Worm (Caenorhabditis elegans) whole organism, L3 larva: ENCODE measurements around the gene cest-26.

Experiments
- R02D3.7 ChIP-seq: fragments of 150-350 bp; optimal IDR thresholded peaks from 2 replicates; lab custom pipeline; 2014; ENCODE audit warnings: missing biosample characterization, missing genetic modification characterization
- aly-2 ChIP-seq: fragments of 150-350 bp; optimal IDR thresholded peaks from 2 replicates; lab custom pipeline; 2014; ENCODE audit warnings: missing biosample characterization, missing genetic modification characterization
- ama-1 ChIP-seq: fragments of 150-350 bp; optimal IDR thresholded peaks from 2 replicates; lab custom pipeline; 2018
- ceh-16 ChIP-seq: sonication (generic microtip); optimal IDR thresholded peaks from 2 replicates; lab custom pipeline; 2017; ENCODE audit warnings: missing biosample characterization, missing genetic modification characterization
- ceh-28 ChIP-seq: fragments of 150-350 bp; optimal IDR thresholded peaks from 2 replicates; lab custom pipeline; 2014; ENCODE audit warnings: missing biosample characterization, missing genetic modification reagents, missing genetic modification characterization
- daf-12 ChIP-seq: fragments of 150-350 bp; optimal IDR thresholded peaks from 2 replicates; lab custom pipeline; 2014; ENCODE audit warnings: missing biosample characterization, missing genetic modification reagents, missing genetic modification characterization
- egl-27 ChIP-seq: sonication (generic microtip); optimal IDR thresholded peaks from 4 replicates; lab custom pipeline; 2017; ENCODE audit warnings: missing biosample characterization, missing genetic modification reagents, missing genetic modification characterization
- egl-5 ChIP-seq: fragments of 150-350 bp; optimal IDR thresholded peaks from 2 replicates; lab custom pipeline; 2017; ENCODE audit warnings: missing biosample characterization, missing genetic modification reagents, missing genetic modification characterization, inconsistent platforms
- elt-2 ChIP-seq: sonication (generic microtip); optimal IDR thresholded peaks from 2 replicates; lab custom pipeline; 2016; ENCODE audit warnings: missing genetic modification reagents, mild to moderate bottlenecking, missing genetic modification characterization, missing compliant biosample characterization
- eor-1 ChIP-seq, 2 experiments: fragments of 150-350 bp; optimal IDR thresholded peaks; 2 replicates each; lab custom pipeline; 2014 to 2018; ENCODE audit warnings: missing biosample characterization in 2 of 2, missing genetic modification characterization in 2 of 2
- fkh-10 ChIP-seq: sonication (generic microtip); optimal IDR thresholded peaks from 2 replicates; lab custom pipeline; 2017; ENCODE audit warnings: missing biosample characterization, missing genetic modification reagents, missing genetic modification characterization
- fkh-2 ChIP-seq: fragments of 150-350 bp; optimal IDR thresholded peaks from 2 replicates; lab custom pipeline; 2014; ENCODE audit warnings: missing biosample characterization, missing genetic modification reagents, missing genetic modification characterization
- hmg-11 ChIP-seq: sonication (generic microtip); optimal IDR thresholded peaks from 2 replicates; lab custom pipeline; 2016; ENCODE audit warnings: missing genetic modification characterization, missing compliant biosample characterization
- jun-1 ChIP-seq: fragments of 150-350 bp; optimal IDR thresholded peaks from 2 replicates; lab custom pipeline; 2014; ENCODE audit warnings: missing biosample characterization, missing genetic modification reagents, missing genetic modification characterization
- lin-15B ChIP-seq: fragments of 150-350 bp; optimal IDR thresholded peaks from 2 replicates; lab custom pipeline; 2014; ENCODE audit warnings: missing biosample characterization, missing genetic modification characterization
- lin-39 ChIP-seq: fragments of 150-350 bp; optimal IDR thresholded peaks from 2 replicates; lab custom pipeline; 2018; ENCODE audit warnings: missing biosample characterization, missing genetic modification reagents, missing genetic modification characterization
- mdl-1 ChIP-seq: fragments of 150-350 bp; optimal IDR thresholded peaks from 2 replicates; lab custom pipeline; 2014; ENCODE audit warnings: missing biosample characterization, missing genetic modification characterization
- mml-1 ChIP-seq: fragments of 150-350 bp; sonication (generic microtip); optimal IDR thresholded peaks from 3 replicates; lab custom pipeline; 2014; ENCODE audit warnings: missing biosample characterization, missing genetic modification characterization
- nfya-1 ChIP-seq: sonication (generic microtip); optimal IDR thresholded peaks from 2 replicates; lab custom pipeline; 2017; ENCODE audit warnings: missing genetic modification characterization, mild to moderate bottlenecking, missing compliant biosample characterization, antibody characterized with exemption, moderate library complexity; ENCODE audit not compliant: insufficient read depth
- nhr-11 ChIP-seq: fragments of 150-350 bp; optimal IDR thresholded peaks from 2 replicates; lab custom pipeline; 2014; ENCODE audit warnings: missing biosample characterization, missing genetic modification characterization
- nhr-23 ChIP-seq: fragments of 150-350 bp; optimal IDR thresholded peaks from 2 replicates; lab custom pipeline; 2014; ENCODE audit warnings: missing biosample characterization, missing genetic modification reagents, missing genetic modification characterization
- nhr-237 ChIP-seq: fragments of 150-350 bp; optimal IDR thresholded peaks from 2 replicates; lab custom pipeline; 2014; ENCODE audit warnings: missing biosample characterization, missing genetic modification characterization
- nhr-25 ChIP-seq: sonication (generic microtip); optimal IDR thresholded peaks from 2 replicates; lab custom pipeline; 2017; ENCODE audit warnings: missing biosample characterization, missing genetic modification characterization
- nhr-43 ChIP-seq: sonication (generic microtip); optimal IDR thresholded peaks from 2 replicates; lab custom pipeline; 2016; ENCODE audit warnings: mild to moderate bottlenecking, missing genetic modification characterization, missing compliant biosample characterization; ENCODE audit not compliant: poor library complexity, severe bottlenecking
- nhr-67 ChIP-seq: fragments of 150-350 bp; optimal IDR thresholded peaks from 2 replicates; lab custom pipeline; 2014; ENCODE audit warnings: missing biosample characterization, missing genetic modification characterization
- nhr-76 ChIP-seq: fragments of 150-350 bp; sonication (generic microtip); optimal IDR thresholded peaks from 5 replicates; lab custom pipeline; 2014; ENCODE audit warnings: missing biosample characterization, missing genetic modification characterization
- nhr-77 ChIP-seq: fragments of 150-350 bp; optimal IDR thresholded peaks from 2 replicates; lab custom pipeline; 2014; ENCODE audit warnings: missing biosample characterization, missing genetic modification characterization
- pha-4 ChIP-seq: fragments of 150-350 bp; optimal IDR thresholded peaks from 2 replicates; lab custom pipeline; 2014; ENCODE audit warnings: missing biosample characterization, missing genetic modification reagents, missing genetic modification characterization
- pqm-1 ChIP-seq: fragments of 150-350 bp; optimal IDR thresholded peaks from 2 replicates; lab custom pipeline; 2017; ENCODE audit warnings: missing biosample characterization, missing genetic modification characterization, inconsistent platforms
- sea-2 ChIP-seq: fragments of 150-350 bp; sonication (generic microtip); optimal IDR thresholded peaks from 4 replicates; lab custom pipeline; 2014; ENCODE audit warnings: missing biosample characterization, missing genetic modification reagents, missing genetic modification characterization
- skn-1 ChIP-seq: fragments of 150-350 bp; optimal IDR thresholded peaks from 2 replicates; lab custom pipeline; 2014; ENCODE audit warnings: missing biosample characterization, missing genetic modification characterization
- snpc-4 ChIP-seq: fragments of 150-350 bp; optimal IDR thresholded peaks from 2 replicates; lab custom pipeline; 2014; ENCODE audit warnings: missing biosample characterization, missing genetic modification characterization
- tbx-2 ChIP-seq: sonication (generic microtip); optimal IDR thresholded peaks from 2 replicates; lab custom pipeline; 2016; ENCODE audit warnings: mild to moderate bottlenecking, missing genetic modification characterization, missing compliant biosample characterization
- unc-62 ChIP-seq: fragments of 150-350 bp; sonication (generic microtip); optimal IDR thresholded peaks from 4 replicates; lab custom pipeline; 2014; ENCODE audit warnings: missing biosample characterization, missing genetic modification reagents, missing genetic modification characterization
- ztf-11 ChIP-seq: fragments of 150-350 bp; optimal IDR thresholded peaks from 2 replicates; lab custom pipeline; 2014; ENCODE audit warnings: missing biosample characterization, missing genetic modification characterization

cest-26 gene

ce11 chrX:4444843-4445242, 7.4 kb upstream of the cest-26 start (continued):
- no peak for TF ChIP-seq lin-39 (tag; lab: Kevin White, UChicago)
- TF ChIP-seq, all 47 proteins: peak for 5

- TF ChIP-seq snpc-4 (tag; lab: Kevin White, UChicago) (no peak), fkh-2 (tag; lab: Kevin White, UChicago) (no peak), nfya-1 (tag; lab: Kevin White, UChicago) (peak; percentile 43), daf-12 (tag; lab: Kevin White, UChicago) (no peak), tbx-2 (tag; lab: Kevin White, UChicago) (no peak), skn-1 (no peak), nhr-11 (peak; percentile 12), elt-2 (tag; lab: Kevin White, UChicago) (peak; percentile 8), ceh-16 (tag; lab: Kevin White, UChicago) (no peak), pha-4 (peak; percentile 24), ceh-28 (tag; lab: Kevin White, UChicago) (peak; percentile 17), hmg-11 (tag; lab: Kevin White, UChicago) (peak; percentile 54), nhr-25 (tag; lab: Kevin White, UChicago) (peak; percentile 18), aly-2 (tag; lab: Kevin White, UChicago) (no peak), jun-1 (tag; lab: Kevin White, UChicago) (peak; percentile 51), eor-1 (tag; optimal IDR thresholded peaks at IDR 0.05; lab: Kevin White, UChicago) (no peak), ztf-11 (tag; lab: Kevin White, UChicago) (no peak), nhr-23 (no peak), nhr-237 (tag; lab: Kevin White, UChicago) (no peak), nhr-77 (no peak), nhr-76 (tag; lab: Kevin White, UChicago) (peak; percentile 23), ama-1 (no peak), mml-1 (tag; lab: Kevin White, UChicago) (no peak), unc-62 (GFP tag; lab: Kevin White, UChicago) (no peak), nhr-43 (tag; lab: Kevin White, UChicago) (peak; percentile 12), egl-27 (tag; lab: Kevin White, UChicago) (no peak), pqm-1 (peak; percentile 7), sea-2 (GFP tag; lab: Kevin White, UChicago) (no peak), egl-5 (tag; lab: Kevin White, UChicago) (no peak), mdl-1 (tag; lab: Kevin White, UChicago) (peak; percentile 6)
These were observed 6.6 kb upstream of the cest-26 start for ce11 chrX:4444073-4444472.

- no peak for TF ChIP-seq snpc-4 (tag; lab: Kevin White, UChicago)
- no peak for TF ChIP-seq R02D3.7 (tag; lab: Kevin White, UChicago)
- no peak for TF ChIP-seq pha-4
- TF ChIP-seq hmg-11 (tag; lab: Kevin White, UChicago): no peak
- no peak for TF ChIP-seq egl-5 (tag; lab: Kevin White, UChicago)
- no peak for TF ChIP-seq ceh-28 (tag; lab: Kevin White, UChicago)
- TF ChIP-seq unc-62 (GFP tag; lab: Kevin White, UChicago): no peak
- no peak for TF ChIP-seq eor-1 (tag; optimal IDR thresholded peaks at IDR 0.05; lab: Kevin White, UChicago)
- TF ChIP-seq daf-12 (tag; lab: Kevin White, UChicago): no peak
- TF ChIP-seq, all 47 proteins: peak for 0
These were observed 3.2 kb upstream of the cest-26 start, which contains the start of gene F15A8.1 for ce11 chrX:4440641-4441040. Gene F15A8.1 (plus strand): TSS chrX:4440941.

- TF ChIP-seq nhr-23 (no peak), pha-4 (peak; percentile 94), fkh-10 (GFP tag; lab: Kevin White, UChicago) (no peak), nhr-25 (tag; lab: Kevin White, UChicago) (no peak), nhr-67 (tag; lab: Kevin White, UChicago) (no peak), ztf-11 (tag; lab: Kevin White, UChicago) (no peak)
- TF ChIP-seq, all 47 proteins: peak for 1
These were observed 2.2 kb upstream of the cest-26 start for ce11 chrX:4439616-4440015.

- TF ChIP-seq lin-15B (tag; lab: Kevin White, UChicago) (no peak), ztf-11 (tag; lab: Kevin White, UChicago) (no peak), jun-1 (tag; lab: Kevin White, UChicago) (no peak)
These were observed 1.4 kb upstream of the cest-26 start for ce11 chrX:4438823-4439222.
